Fruit fly (Drosophila melanogaster) whole organism, prepupa: ENCODE results near the gene CG8003.

Experiments used
- Blimp-1 ChIP-seq: fragments of 200-800 bp; sonication (Bioruptor generic); optimal IDR thresholded peaks from 3 replicates; lab custom pipeline; 2017; ENCODE audit warnings: missing biosample characterization, missing genetic modification characterization, mild to moderate bottlenecking, moderate library complexity, missing genetic modification reagents
- CG10631 ChIP-seq: fragments of 200-800 bp; sonication (Bioruptor generic); optimal IDR thresholded peaks from 2 replicates; lab custom pipeline; 2016; ENCODE audit warnings: missing biosample characterization, missing genetic modification characterization
- CG10669 ChIP-seq: fragments of 200-800 bp; sonication (Bioruptor generic); optimal IDR thresholded peaks from 3 replicates; lab custom pipeline; 2018; ENCODE audit warnings: missing biosample characterization, mild to moderate bottlenecking, missing genetic modification characterization, moderate library complexity
- CG11902 ChIP-seq: fragments of 200-800 bp; sonication (Bioruptor generic); optimal IDR thresholded peaks from 3 replicates; lab custom pipeline; 2016; ENCODE audit warnings: missing biosample characterization, missing genetic modification characterization
- CG15336 ChIP-seq: fragments of 200-800 bp; sonication (Bioruptor generic); IDR thresholded peaks from 2 replicates; pipeline ENCODE4 v1.3.6; 2022; ENCODE audit warnings: missing biosample characterization, missing genetic modification characterization
- CG1621 ChIP-seq: fragments of 200-800 bp; sonication (Bioruptor generic); optimal IDR thresholded peaks from 3 replicates; lab custom pipeline; 2018; ENCODE audit warnings: missing biosample characterization, mild to moderate bottlenecking, missing genetic modification characterization
- CG16779 ChIP-seq: fragments of 200-800 bp; sonication (Bioruptor generic); optimal IDR thresholded peaks from 3 replicates; lab custom pipeline; 2017; ENCODE audit warnings: missing biosample characterization, mild to moderate bottlenecking, missing genetic modification characterization
- CG31627 ChIP-seq: fragments of 200-800 bp; sonication (Bioruptor generic); optimal IDR thresholded peaks from 3 replicates; lab custom pipeline; 2016; ENCODE audit warnings: missing biosample characterization, missing genetic modification characterization
- CG32006 ChIP-seq: fragments of 200-800 bp; sonication (Bioruptor generic); optimal IDR thresholded peaks from 3 replicates; lab custom pipeline; 2017; ENCODE audit warnings: missing biosample characterization, mild to moderate bottlenecking, missing genetic modification characterization
- CG3919 ChIP-seq: fragments of 200-800 bp; sonication (Bioruptor generic); optimal IDR thresholded peaks from 3 replicates; lab custom pipeline; 2016; ENCODE audit warnings: missing biosample characterization, missing genetic modification characterization
- CG4318 ChIP-seq: fragments of 200-800 bp; sonication (Bioruptor generic); optimal IDR thresholded peaks from 3 replicates; lab custom pipeline; 2017; ENCODE audit warnings: missing biosample characterization, mild to moderate bottlenecking, missing genetic modification characterization
- CG6163 ChIP-seq: fragments of 200-800 bp; sonication (Bioruptor generic); IDR thresholded peaks from 3 replicates; pipeline ENCODE4 v1.3.6; 2022; ENCODE audit warnings: missing biosample characterization, missing genetic modification characterization
- CG6276 ChIP-seq: fragments of 200-800 bp; sonication (Bioruptor generic); optimal IDR thresholded peaks from 2 replicates; lab custom pipeline; 2017; ENCODE audit warnings: missing biosample characterization, mild to moderate bottlenecking, missing genetic modification characterization
- CG6792 ChIP-seq: fragments of 200-800 bp; sonication (Bioruptor generic); optimal IDR thresholded peaks from 3 replicates; lab custom pipeline; 2016; ENCODE audit warnings: missing biosample characterization, missing genetic modification characterization
- CG6808 ChIP-seq: fragments of 200-800 bp; sonication (Bioruptor generic); optimal IDR thresholded peaks from 3 replicates; lab custom pipeline; 2017; ENCODE audit warnings: missing biosample characterization, missing genetic modification characterization, mild to moderate bottlenecking, moderate library complexity, missing genetic modification reagents
- CG7368 ChIP-seq: fragments of 200-800 bp; sonication (Bioruptor generic); optimal IDR thresholded peaks from 3 replicates; lab custom pipeline; 2016; ENCODE audit warnings: missing biosample characterization, missing genetic modification characterization
- CG8319 ChIP-seq: fragments of 200-800 bp; sonication (Bioruptor generic); optimal IDR thresholded peaks from 3 replicates; lab custom pipeline; 2016; ENCODE audit warnings: missing biosample characterization, missing genetic modification characterization
- CG8632 ChIP-seq: fragments of 200-800 bp; sonication (Bioruptor generic); optimal IDR thresholded peaks from 3 replicates; lab custom pipeline; 2016; ENCODE audit warnings: missing biosample characterization, missing genetic modification characterization
- CG9139 ChIP-seq: fragments of 200-800 bp; sonication (Bioruptor generic); optimal IDR thresholded peaks from 3 replicates; lab custom pipeline; 2017; ENCODE audit warnings: missing biosample characterization, mild to moderate bottlenecking, missing genetic modification characterization
- Eip93F ChIP-seq: fragments of 200-800 bp; sonication (Bioruptor generic); optimal IDR thresholded peaks from 2 replicates; lab custom pipeline; 2016; ENCODE audit warnings: missing biosample characterization, mild to moderate bottlenecking, missing genetic modification characterization
- Ets21C ChIP-seq: fragments of 200-800 bp; sonication (Bioruptor generic); optimal IDR thresholded peaks from 3 replicates; lab custom pipeline; 2016; ENCODE audit warnings: missing biosample characterization, missing genetic modification characterization
- Hr39 ChIP-seq: fragments of 200-800 bp; sonication (Bioruptor generic); optimal IDR thresholded peaks from 2 replicates; lab custom pipeline; 2016; ENCODE audit warnings: missing biosample characterization, missing genetic modification characterization
- Hr4 ChIP-seq: fragments of 200-800 bp; sonication (Bioruptor generic); optimal IDR thresholded peaks from 3 replicates; lab custom pipeline; 2016; ENCODE audit warnings: missing biosample characterization, missing genetic modification characterization
- Lpt ChIP-seq: fragments of 200-800 bp; sonication (Bioruptor generic); optimal IDR thresholded peaks from 3 replicates; lab custom pipeline; 2016; ENCODE audit warnings: missing biosample characterization, missing genetic modification characterization
- Met ChIP-seq: fragments of 200-800 bp; sonication (Bioruptor generic); optimal IDR thresholded peaks from 3 replicates; lab custom pipeline; 2016; ENCODE audit warnings: missing biosample characterization, missing genetic modification characterization
- OdsH ChIP-seq: fragments of 200-800 bp; sonication (Bioruptor generic); optimal IDR thresholded peaks from 3 replicates; lab custom pipeline; 2016; ENCODE audit warnings: missing biosample characterization, missing genetic modification characterization
- Smox ChIP-seq: fragments of 200-800 bp; sonication (Bioruptor generic); optimal IDR thresholded peaks from 3 replicates; lab custom pipeline; 2016; ENCODE audit warnings: missing biosample characterization, missing genetic modification characterization
- Sox14 ChIP-seq: fragments of 200-800 bp; sonication (Bioruptor generic); optimal IDR thresholded peaks from 3 replicates; lab custom pipeline; 2016; ENCODE audit warnings: missing biosample characterization, missing genetic modification characterization
- Sox15 ChIP-seq: fragments of 200-800 bp; sonication (Bioruptor generic); optimal IDR thresholded peaks from 3 replicates; lab custom pipeline; 2016; ENCODE audit warnings: missing biosample characterization, missing genetic modification characterization
- acj6 ChIP-seq: fragments of 200-800 bp; sonication (Bioruptor generic); optimal IDR thresholded peaks from 3 replicates; lab custom pipeline; 2016; ENCODE audit warnings: missing biosample characterization, missing genetic modification characterization
- dac ChIP-seq: fragments of 200-800 bp; sonication (Bioruptor generic); optimal IDR thresholded peaks from 2 replicates; lab custom pipeline; 2017; ENCODE audit warnings: missing biosample characterization, mild to moderate bottlenecking, missing genetic modification characterization
- eg ChIP-seq: fragments of 200-800 bp; sonication (Bioruptor generic); IDR thresholded peaks from 3 replicates; pipeline ENCODE4 v1.3.6; 2022; ENCODE audit warnings: missing biosample characterization, missing genetic modification characterization
- esn ChIP-seq: fragments of 200-800 bp; sonication (Bioruptor generic); optimal IDR thresholded peaks from 2 replicates; lab custom pipeline; 2016; ENCODE audit warnings: missing biosample characterization, mild to moderate bottlenecking, missing genetic modification characterization, moderate library complexity
- fd59A ChIP-seq: fragments of 200-800 bp; sonication (Bioruptor generic); optimal IDR thresholded peaks from 2 replicates; lab custom pipeline; 2017; ENCODE audit warnings: missing biosample characterization, mild to moderate bottlenecking, missing genetic modification characterization, missing genetic modification reagents
- lz ChIP-seq: fragments of 200-800 bp; sonication (Bioruptor generic); optimal IDR thresholded peaks from 3 replicates; lab custom pipeline; 2016; ENCODE audit warnings: missing biosample characterization, missing genetic modification characterization
- net ChIP-seq: fragments of 200-800 bp; sonication (Bioruptor generic); optimal IDR thresholded peaks from 3 replicates; lab custom pipeline; 2016; ENCODE audit warnings: missing biosample characterization, missing genetic modification characterization
- salr ChIP-seq, 2 experiments: fragments of 200-800 bp; sonication (Bioruptor generic); optimal IDR thresholded peaks; 3 replicates each; lab custom pipeline; 2016 to 2018; ENCODE audit warnings: missing biosample characterization in 2 of 2, missing genetic modification characterization in 2 of 2, mild to moderate bottlenecking in 1 of 2
- ss ChIP-seq, 2 experiments: fragments of 200-800 bp; sonication (Bioruptor generic); optimal IDR thresholded peaks; 2 replicates in 1 of 2; 3 replicates in 1 of 2; lab custom pipeline; 2017 to 2018; ENCODE audit warnings: mild to moderate bottlenecking in 2 of 2, missing biosample characterization in 2 of 2, missing genetic modification characterization in 2 of 2, moderate library complexity in 1 of 2
- topi ChIP-seq: fragments of 200-800 bp; sonication (Bioruptor generic); optimal IDR thresholded peaks from 3 replicates; lab custom pipeline; 2016; ENCODE audit warnings: missing biosample characterization, missing genetic modification characterization
- vri ChIP-seq: fragments of 200-800 bp; sonication (Bioruptor generic); optimal IDR thresholded peaks from 3 replicates; lab custom pipeline; 2016; ENCODE audit warnings: missing biosample characterization, mild to moderate bottlenecking, missing genetic modification characterization

Gene CG8003

dm6 chr3L:10637819-10638218 lies 23.5 kb upstream of the CG8003 start, which contains the start of gene Cnep1r2 (continued):
- TF ChIP-seq CG10669 (GFP tag; lab: Kevin White, UChicago): peak; percentile 89
- TF ChIP-seq CG6808: peak; percentile 88
- TF ChIP-seq CG1621: no peak
- TF ChIP-seq CG31627: peak; percentile 84
- TF ChIP-seq CG4318 (GFP tag; lab: Kevin White, UChicago): peak; percentile 91
- TF ChIP-seq Eip93F (GFP tag; lab: Kevin White, UChicago): peak; percentile 66
- no peak for TF ChIP-seq vri (GFP tag; lab: Kevin White, UChicago)
- no peak for TF ChIP-seq Met (GFP tag; lab: Kevin White, UChicago)
- peak; percentile 87 for TF ChIP-seq CG6792 (GFP tag; lab: Kevin White, UChicago)
- peak; percentile 94 for TF ChIP-seq CG15336 (GFP tag; lab: Robert Waterston, UW)
- no peak for TF ChIP-seq CG16779 (tag; lab: Kevin White, UChicago)
- peak; percentile 84 for TF ChIP-seq Sox14
- TF ChIP-seq CG32006 (GFP tag; lab: Kevin White, UChicago): peak; percentile 96
- peak; percentile 92 for TF ChIP-seq esn (GFP tag; lab: Kevin White, UChicago)
- TF ChIP-seq Sox15 (GFP tag; lab: Kevin White, UChicago): peak; percentile 93
- peak; percentile 62 for TF ChIP-seq Lpt (GFP tag; lab: Kevin White, UChicago)
- peak; percentile 93 for TF ChIP-seq OdsH (GFP tag; lab: Kevin White, UChicago)
- peak; percentile 85 for TF ChIP-seq lz (GFP tag; lab: Kevin White, UChicago)
- TF ChIP-seq Blimp-1 (GFP tag; lab: Kevin White, UChicago): peak; percentile 88
- TF ChIP-seq CG10631 (GFP tag; lab: Kevin White, UChicago): peak; percentile 97
- TF ChIP-seq net: peak; percentile 85
- peak; percentile 75 for TF ChIP-seq fd59A (GFP tag; lab: Kevin White, UChicago)
- peak; percentile 83 for TF ChIP-seq CG8319
- TF ChIP-seq topi (GFP tag; lab: Kevin White, UChicago): peak; percentile 86
- peak; percentile 92 for TF ChIP-seq acj6 (GFP tag; lab: Kevin White, UChicago)
- TF ChIP-seq Ets21C: peak; percentile 75
- peak; percentile 85 for TF ChIP-seq Hr39
- TF ChIP-seq eg (GFP tag; lab: Robert Waterston, UW): peak; percentile 94
- TF ChIP-seq dac: peak; percentile 80
- peak; percentile 93 for TF ChIP-seq CG8632 (GFP tag; lab: Kevin White, UChicago)
- peak; percentile 78 for TF ChIP-seq Smox (GFP tag; lab: Kevin White, UChicago)
- no peak for TF ChIP-seq Hr4 (GFP tag; lab: Kevin White, UChicago)
- TF ChIP-seq CG6276 (GFP tag; lab: Kevin White, UChicago): no peak
- TF ChIP-seq, all 60 proteins: peak for 50

dm6 chr3L:10639440-10639839 lies 21.8 kb upstream of the CG8003 start, which contains the start of gene CG18628:
TSS of gene CG18628 (plus strand) at chr3L:10639740.
- TF ChIP-seq CG9139 (GFP tag; lab: Kevin White, UChicago) (no peak), CG6163 (no peak), vri (GFP tag; lab: Kevin White, UChicago) (no peak), ss (GFP tag; optimal IDR thresholded peaks at IDR 0.05; lab: Kevin White, UChicago) (no peak), Blimp-1 (GFP tag; lab: Kevin White, UChicago) (no peak), CG10669 (GFP tag; lab: Kevin White, UChicago) (no peak), CG10631 (GFP tag; lab: Kevin White, UChicago) (no peak), salr (GFP tag; optimal IDR thresholded peaks at IDR 0.05; lab: Kevin White, UChicago) (no peak), CG11902 (GFP tag; lab: Kevin White, UChicago) (no peak), CG7368 (GFP tag; lab: Kevin White, UChicago) (no peak), Hr39 (no peak), CG3919 (GFP tag; lab: Kevin White, UChicago) (no peak), CG6792 (GFP tag; lab: Kevin White, UChicago) (no peak), fd59A (GFP tag; lab: Kevin White, UChicago) (no peak)
